Worm (Caenorhabditis elegans) whole organism, late embryonic: ENCODE results near the gene npax-4.

ENCODE experiments used
- C38D4.7 ChIP-seq: fragments of 200-800 bp; sonication (Bioruptor generic); optimal IDR thresholded peaks from 2 replicates; lab custom pipeline; 2018; ENCODE audit warnings: mild to moderate bottlenecking, missing genetic modification characterization, moderate library complexity, missing compliant biosample characterization
- F13H6.1 ChIP-seq: sonication (generic microtip); optimal IDR thresholded peaks from 2 replicates; lab custom pipeline; 2016; ENCODE audit warnings: missing genetic modification characterization, missing compliant biosample characterization
- K09A11.1 ChIP-seq: sonication (generic microtip); optimal IDR thresholded peaks from 2 replicates; lab custom pipeline; 2017; ENCODE audit warnings: antibody characterized with exemption, mild to moderate bottlenecking, missing genetic modification characterization, missing compliant biosample characterization; ENCODE audit not compliant: insufficient read depth
- Y22D7AL.16 ChIP-seq: sonication (generic microtip); optimal IDR thresholded peaks from 2 replicates; lab custom pipeline; 2016; ENCODE audit warnings: missing genetic modification characterization, missing compliant biosample characterization
- ahr-1 ChIP-seq: sonication (generic microtip); optimal IDR thresholded peaks from 2 replicates; lab custom pipeline; 2016; ENCODE audit warnings: missing genetic modification characterization, missing compliant biosample characterization
- ama-1 ChIP-seq: fragments of 150-350 bp; optimal IDR thresholded peaks from 2 replicates; lab custom pipeline; 2014
- ceh-14 ChIP-seq: sonication (generic microtip); optimal IDR thresholded peaks from 2 replicates; lab custom pipeline; 2016; ENCODE audit warnings: missing genotype, missing genetic modification characterization, missing compliant biosample characterization
- ceh-2 ChIP-seq: sonication (generic microtip); optimal IDR thresholded peaks from 2 replicates; lab custom pipeline; 2016; ENCODE audit warnings: missing genotype, missing genetic modification characterization, missing compliant biosample characterization
- ceh-22 ChIP-seq: sonication (generic microtip); optimal IDR thresholded peaks from 2 replicates; lab custom pipeline; 2017; ENCODE audit warnings: missing biosample characterization, missing genetic modification characterization
- ceh-24 ChIP-seq: sonication (generic microtip); optimal IDR thresholded peaks from 2 replicates; lab custom pipeline; 2016; ENCODE audit warnings: mild to moderate bottlenecking, missing genetic modification characterization, missing compliant biosample characterization
- ceh-31 ChIP-seq: sonication (generic microtip); optimal IDR thresholded peaks from 2 replicates; lab custom pipeline; 2016; ENCODE audit warnings: missing genetic modification characterization, missing compliant biosample characterization
- ceh-34 ChIP-seq: sonication (generic microtip); optimal IDR thresholded peaks from 2 replicates; lab custom pipeline; 2016; ENCODE audit warnings: mild to moderate bottlenecking, missing genetic modification characterization, missing compliant biosample characterization
- ceh-9 ChIP-seq: sonication (generic microtip); optimal IDR thresholded peaks from 2 replicates; lab custom pipeline; 2016; ENCODE audit warnings: mild to moderate bottlenecking, missing genetic modification characterization, inconsistent platforms, missing compliant biosample characterization
- elt-2 ChIP-seq: sonication (generic microtip); optimal IDR thresholded peaks from 2 replicates; lab custom pipeline; 2016; ENCODE audit warnings: missing genetic modification reagents, missing genetic modification characterization, missing compliant biosample characterization
- elt-4 ChIP-seq: sonication (generic microtip); optimal IDR thresholded peaks from 2 replicates; lab custom pipeline; 2016; ENCODE audit warnings: missing genetic modification characterization, missing compliant biosample characterization
- fax-1 ChIP-seq: sonication (generic microtip); optimal IDR thresholded peaks from 2 replicates; lab custom pipeline; 2016; ENCODE audit warnings: missing genotype, missing genetic modification characterization, missing compliant biosample characterization
- hlh-30 ChIP-seq: sonication (generic microtip); optimal IDR thresholded peaks from 2 replicates; lab custom pipeline; 2017; ENCODE audit warnings: antibody characterized with exemption, missing genetic modification characterization, missing compliant biosample characterization; ENCODE audit not compliant: insufficient read depth
- hlh-8 ChIP-seq: sonication (generic microtip); optimal IDR thresholded peaks from 2 replicates; lab custom pipeline; 2016; ENCODE audit warnings: missing genotype, missing genetic modification characterization, missing compliant biosample characterization
- lin-11 ChIP-seq: fragments of 200-800 bp; sonication (Bioruptor generic); optimal IDR thresholded peaks from 2 replicates; lab custom pipeline; 2018; ENCODE audit warnings: mild to moderate bottlenecking, missing genetic modification characterization, missing compliant biosample characterization
- mec-3 ChIP-seq: sonication (generic microtip); optimal IDR thresholded peaks from 2 replicates; lab custom pipeline; 2016; ENCODE audit warnings: borderline replicate concordance, missing genetic modification characterization, missing compliant biosample characterization
- nfya-1 ChIP-seq: sonication (generic microtip); optimal IDR thresholded peaks from 2 replicates; lab custom pipeline; 2017; ENCODE audit warnings: missing genetic modification characterization, mild to moderate bottlenecking, missing compliant biosample characterization, antibody characterized with exemption, moderate library complexity
- nhr-11 ChIP-seq: fragments of 150-350 bp; optimal IDR thresholded peaks from 2 replicates; lab custom pipeline; 2014; ENCODE audit warnings: missing biosample characterization, missing genetic modification characterization
- odd-2 ChIP-seq: sonication (generic microtip); optimal IDR thresholded peaks from 2 replicates; lab custom pipeline; 2017; ENCODE audit warnings: antibody characterized with exemption, mild to moderate bottlenecking, missing genetic modification characterization, missing compliant biosample characterization
- pag-3 ChIP-seq: sonication (generic microtip); optimal IDR thresholded peaks from 2 replicates; lab custom pipeline; 2016; ENCODE audit warnings: missing compliant biosample characterization, missing genetic modification characterization, borderline replicate concordance
- pax-1 ChIP-seq: fragments of 150-350 bp; optimal IDR thresholded peaks from 2 replicates; lab custom pipeline; 2014; ENCODE audit warnings: missing biosample characterization, missing genetic modification characterization
- pha-2 ChIP-seq: sonication (generic microtip); optimal IDR thresholded peaks from 2 replicates; lab custom pipeline; 2017; ENCODE audit warnings: mild to moderate bottlenecking, missing genetic modification characterization, missing compliant biosample characterization
- pqm-1 ChIP-seq: sonication (generic microtip); optimal IDR thresholded peaks from 2 replicates; lab custom pipeline; 2016; ENCODE audit warnings: missing genetic modification characterization, missing compliant biosample characterization
- pros-1 ChIP-seq: fragments of 150-350 bp; optimal IDR thresholded peaks from 2 replicates; lab custom pipeline; 2014; ENCODE audit warnings: missing biosample characterization, missing genetic modification reagents, missing genetic modification characterization
- sdc-2 ChIP-seq: sonication (generic microtip); optimal IDR thresholded peaks from 2 replicates; lab custom pipeline; 2016; ENCODE audit warnings: missing genotype, missing genetic modification characterization, missing compliant biosample characterization
- syd-9 ChIP-seq: sonication (generic microtip); optimal IDR thresholded peaks from 2 replicates; lab custom pipeline; 2016; ENCODE audit warnings: mild to moderate bottlenecking, missing genetic modification characterization, moderate library complexity, missing compliant biosample characterization
- tbx-7 ChIP-seq: sonication (generic microtip); optimal IDR thresholded peaks from 2 replicates; lab custom pipeline; 2016; ENCODE audit warnings: missing genotype, missing genetic modification characterization, missing compliant biosample characterization
- ttx-3 ChIP-seq: sonication (generic microtip); optimal IDR thresholded peaks from 2 replicates; lab custom pipeline; 2016; ENCODE audit warnings: missing genetic modification reagents, missing genetic modification characterization, missing compliant biosample characterization
- unc-3 ChIP-seq, 2 experiments: fragments of 200-800 bp in 1 of 2; sonication (Bioruptor generic) in 1 of 2; sonication (generic microtip) in 1 of 2; conservative IDR thresholded peaks in 1 of 2; optimal IDR thresholded peaks in 1 of 2; 2 replicates each; pipeline versions ENCODE4 v1.3.6 to Lab custom; 2016 to 2022; ENCODE audit warnings: missing compliant biosample characterization in 2 of 2, missing genetic modification characterization in 2 of 2, missing genetic modification reagents in 1 of 2
- unc-42 ChIP-seq: sonication (generic microtip); optimal IDR thresholded peaks from 2 replicates; lab custom pipeline; 2016; ENCODE audit warnings: missing genotype, missing genetic modification characterization, missing compliant biosample characterization
- unc-55 ChIP-seq: sonication (generic microtip); optimal IDR thresholded peaks from 2 replicates; lab custom pipeline; 2017; ENCODE audit warnings: missing biosample characterization, missing genetic modification reagents, missing genetic modification characterization

Gene npax-4

ce11 chrIV:8916010-8916409 lies 36.3 kb upstream of the npax-4 start, which contains the start of gene C27B7.9:
Gene C27B7.9, minus strand, starts transcription at chrIV:8916110.
- no peak for TF ChIP-seq nfya-1 (tag; lab: Kevin White, UChicago)
- TF ChIP-seq nhr-11 (tag; lab: Kevin White, UChicago) = no peak
- no peak for TF ChIP-seq ceh-22
- no peak for TF ChIP-seq pqm-1 (tag; lab: Kevin White, UChicago)
- no peak for TF ChIP-seq elt-2
- no peak for TF ChIP-seq Y22D7AL.16 (tag; lab: Kevin White, UChicago)
- TF ChIP-seq C38D4.7 (GFP tag; lab: Kevin White, UChicago) = no peak

- no peak for TF ChIP-seq unc-3 (GFP tag; conservative IDR thresholded peaks at IDR 0.05; lab: Robert Waterston, UW)
- no peak for TF ChIP-seq unc-3 (tag; optimal IDR thresholded peaks at IDR 0.05; lab: Kevin White, UChicago)
- TF ChIP-seq syd-9 (tag; lab: Kevin White, UChicago) = no peak
- no peak for TF ChIP-seq pha-2 (tag; lab: Kevin White, UChicago)
- TF ChIP-seq lin-11 (tag; lab: Kevin White, UChicago) = no peak
- no peak for TF ChIP-seq ceh-34 (tag; lab: Kevin White, UChicago)
- no peak for TF ChIP-seq ceh-9 (tag; lab: Kevin White, UChicago)
- no peak for TF ChIP-seq hlh-8 (tag; lab: Kevin White, UChicago)
- TF ChIP-seq ceh-2 (tag; lab: Kevin White, UChicago) = no peak
- no peak for TF ChIP-seq pqm-1 (tag; lab: Kevin White, UChicago)
- no peak for TF ChIP-seq elt-4
- TF ChIP-seq nhr-11 (tag; lab: Kevin White, UChicago) = no peak
- no peak for TF ChIP-seq ttx-3 (tag; lab: Kevin White, UChicago)
- TF ChIP-seq tbx-7 (tag; lab: Kevin White, UChicago) = no peak
These were observed 34.5 kb upstream of the npax-4 start for ce11 chrIV:8914187-8914586.

DNA sequence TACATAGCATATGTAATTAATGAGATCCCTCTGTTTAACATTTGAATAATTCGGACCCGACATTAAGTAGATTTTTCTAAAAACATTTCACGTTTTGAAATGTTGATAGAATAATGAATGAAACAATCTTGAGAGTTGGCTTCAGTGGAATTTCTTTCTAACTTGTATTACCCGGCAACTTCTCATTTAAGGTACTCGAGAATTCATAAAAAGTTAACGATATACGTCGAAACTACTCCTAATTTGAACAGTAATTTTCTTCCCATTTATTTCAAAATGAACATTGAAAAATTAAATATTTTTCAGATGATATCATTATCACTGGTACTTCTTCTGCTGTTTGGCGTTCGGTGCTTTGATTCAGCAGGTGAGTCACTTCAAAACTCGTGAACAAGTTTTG lies 27.0 kb upstream of the npax-4 start, which contains the start of gene C27B7.7:
C27B7.7 (plus strand) TSS at position 301 of the 400 bp plus-strand sequence.
- no peak for TF ChIP-seq odd-2 (tag; lab: Kevin White, UChicago)
- no peak for TF ChIP-seq pros-1 (tag; lab: Kevin White, UChicago)
- TF ChIP-seq K09A11.1 (tag; lab: Kevin White, UChicago) = no peak
- no peak for TF ChIP-seq ceh-14 (tag; lab: Kevin White, UChicago)
- TF ChIP-seq unc-55 = no peak
- no peak for TF ChIP-seq ceh-9 (tag; lab: Kevin White, UChicago)
- no peak for TF ChIP-seq pag-3 (tag; lab: Kevin White, UChicago)
- TF ChIP-seq, all 69 proteins: peak for 0

ce11 chrIV:8906164-8906563 lies 26.5 kb upstream of the npax-4 start, which contains the start of gene C27B7.6:
Gene C27B7.6, minus strand, starts transcription at chrIV:8906345.
- no peak for TF ChIP-seq ceh-24 (tag; lab: Kevin White, UChicago)
- TF ChIP-seq unc-55 = peak; percentile 69

- TF ChIP-seq sdc-2 (tag; lab: Kevin White, UChicago) (no peak), ceh-22 (no peak), ceh-34 (tag; lab: Kevin White, UChicago) (no peak), nfya-1 (tag; lab: Kevin White, UChicago) (no peak), unc-42 (tag; lab: Kevin White, UChicago) (no peak), F13H6.1 (tag; lab: Kevin White, UChicago) (no peak), ama-1 (lab: Kevin White, UChicago) (no peak), fax-1 (tag; lab: Kevin White, UChicago) (no peak)
These were observed 21.6 kb upstream of the npax-4 start, which contains the start of gene C27B7.5 for ce11 chrIV:8901346-8901745. Gene C27B7.5, plus strand, starts transcription at chrIV:8901646.

- TF ChIP-seq nfya-1 (tag; lab: Kevin White, UChicago) = peak; percentile 0
- TF ChIP-seq mec-3 (tag; lab: Kevin White, UChicago) = no peak
- peak; percentile 62 for TF ChIP-seq unc-55
- TF ChIP-seq hlh-30 (tag; lab: Kevin White, UChicago) = peak; percentile 55
- TF ChIP-seq ahr-1 = no peak
- TF ChIP-seq ceh-31 = peak; percentile 40
- TF ChIP-seq pax-1 = peak; percentile 46
These were observed 14.0 kb upstream of the npax-4 start, which contains the start of gene rad-54.L2 for ce11 chrIV:8893746-8894145. Gene rad-54.L2, plus strand, starts transcription at chrIV:8894077.
